Worm (Caenorhabditis elegans): ENCODE data around the gene fbxb-25.

Gene fbxb-25

DNA sequence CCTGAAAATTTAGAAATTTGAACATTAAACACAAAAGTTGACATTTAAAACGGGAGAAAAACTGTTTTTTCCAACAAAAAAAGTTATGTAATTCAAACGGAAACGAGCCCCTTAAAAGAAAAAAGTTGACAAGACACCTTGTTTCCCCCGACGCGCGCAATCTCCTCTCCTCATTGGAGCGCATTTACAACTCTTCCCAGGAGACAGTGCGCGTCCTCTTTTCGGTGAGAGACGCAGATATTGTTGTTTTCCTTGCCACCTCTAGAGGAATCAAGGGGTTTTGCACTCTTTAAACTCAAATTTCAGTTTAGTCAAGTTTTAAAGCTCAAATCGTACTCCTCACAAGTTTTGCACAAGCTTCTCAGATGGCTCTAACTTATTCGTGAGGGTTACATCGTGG, 12.0 kb downstream of the fbxb-25 start, which contains the start of gene F58E1.13:
Gene F58E1.13 (minus strand): TSS at position 12 of the 400 bp plus-strand sequence.
- TF ChIP-seq aptf-2 (GFP tag; conservative IDR thresholded peaks at IDR 0.05) (peak; percentile 90), efl-1 (GFP tag; optimal IDR thresholded peaks at IDR 0.05) (peak; percentile 5), ZK185.1 (tag; optimal IDR thresholded peaks at IDR 0.05; ENCODE audit: poor library complexity, severe bottlenecking) (no peak)

DNA sequence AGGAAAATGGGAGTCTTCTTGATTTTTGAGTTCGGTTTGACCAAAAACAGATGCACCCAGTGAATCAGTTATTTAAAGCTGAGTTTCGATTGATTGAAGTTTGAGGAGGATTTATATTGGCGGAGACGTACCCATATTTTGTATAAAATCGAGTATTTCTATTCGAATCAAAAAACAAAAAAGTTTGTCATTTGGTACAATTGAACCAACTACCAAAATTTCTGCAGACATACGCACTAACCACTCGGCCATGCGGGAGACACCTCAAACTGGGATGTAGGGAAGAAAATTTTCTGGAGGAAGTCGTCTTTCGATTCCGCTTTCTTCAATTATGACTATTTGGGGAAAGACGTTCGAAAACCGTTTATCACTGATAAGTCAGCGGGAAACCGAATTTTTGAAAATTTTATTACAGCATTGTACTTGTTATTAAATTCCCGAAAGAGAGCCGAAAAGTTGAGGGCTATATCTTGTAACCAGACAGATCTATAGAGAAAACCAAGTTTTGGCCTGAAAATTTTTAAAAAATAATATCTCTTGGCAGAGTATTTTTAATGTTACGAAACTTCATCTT, 16.8 kb downstream of the fbxb-25 start:
- peak; percentile 59 for TF ChIP-seq B0261.1 (tag; optimal IDR thresholded peaks at IDR 0.05)
- peak; percentile 76 for TF ChIP-seq tbp1 (GFP tag; optimal IDR thresholded peaks at IDR 0.05)
- TF ChIP-seq lin-26 (GFP tag; IDR thresholded peaks at IDR 0.05): peak; percentile 61; the same call in 1 of the 2 replicates
- peak; percentile 32 for TF ChIP-seq rpc-1 (optimal IDR thresholded peaks at IDR 0.05)
- peak; percentile 66 for TF ChIP-seq rpc-1 (tag; optimal IDR thresholded peaks at IDR 0.05)

ce11 chrII:1703363-1703762, 19.5 kb downstream of the fbxb-25 start, which contains the start of gene fbxb-47:
fbxb-47 (minus strand) TSS chrII:1703463.
- TF ChIP-seq repo-1 (tag; optimal IDR thresholded peaks at IDR 0.05): no peak
- TF ChIP-seq T07F8.4 (tag; optimal IDR thresholded peaks at IDR 0.05): no peak
- no peak for TF ChIP-seq ztf-18 (tag; optimal IDR thresholded peaks at IDR 0.05)
- no peak for TF ChIP-seq cebp-2 (GFP tag; IDR thresholded peaks at IDR 0.05)
- TF ChIP-seq T26A5.8 (tag; optimal IDR thresholded peaks at IDR 0.05): no peak
- no peak for TF ChIP-seq mel-28 (tag; optimal IDR thresholded peaks at IDR 0.05; ENCODE audit: borderline replicate concordance)
- TF ChIP-seq lsy-27 (tag; optimal IDR thresholded peaks at IDR 0.05; ENCODE audit: borderline replicate concordance, insufficient read depth): no peak
- no peak for TF ChIP-seq unc-62 (GFP tag; optimal IDR thresholded peaks at IDR 0.05)
- TF ChIP-seq somi-1 (GFP tag; optimal IDR thresholded peaks at IDR 0.05): no peak
- TF ChIP-seq hlh-12 (tag; optimal IDR thresholded peaks at IDR 0.05): no peak
- TF ChIP-seq lir-1 (GFP tag; conservative IDR thresholded peaks at IDR 0.05): no peak
- no peak for TF ChIP-seq xnd-1 (tag; optimal IDR thresholded peaks at IDR 0.05)
- TF ChIP-seq F23B12.7 (tag; optimal IDR thresholded peaks at IDR 0.05; ENCODE audit: insufficient read depth): no peak
- TF ChIP-seq ceh-27 (GFP tag; optimal IDR thresholded peaks at IDR 0.05): no peak
- no peak for TF ChIP-seq B0261.1 (tag; optimal IDR thresholded peaks at IDR 0.05)

DNA sequence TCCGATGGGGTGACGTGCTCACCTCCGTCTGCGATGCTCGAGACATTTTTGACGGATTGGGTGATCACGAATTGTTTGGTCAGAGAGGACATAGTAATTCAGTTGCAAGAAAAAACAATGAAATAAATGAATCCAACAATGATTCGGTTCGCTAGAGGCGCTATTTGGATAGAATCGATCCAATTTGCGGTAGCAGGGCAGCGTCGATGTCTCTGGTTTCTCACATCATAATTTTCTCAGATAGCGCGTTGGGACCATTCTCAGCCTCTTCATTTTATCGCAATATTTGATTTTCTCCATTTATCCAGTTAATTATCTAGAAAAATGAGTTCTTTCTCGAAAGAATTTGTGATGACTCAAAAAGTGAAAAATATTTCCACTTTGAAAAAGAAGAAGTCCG, 22.5 kb downstream of the fbxb-25 start, which contains the start of gene sdz-18:
Gene sdz-18 (minus strand): TSS at position 101 of the 400 bp plus-strand sequence.
- TF ChIP-seq gei-17 (GFP tag; optimal IDR thresholded peaks at IDR 0.05): no peak
- no peak for TF ChIP-seq chd-7 (tag; optimal IDR thresholded peaks at IDR 0.05)
- TF ChIP-seq nhr-90 (tag; optimal IDR thresholded peaks at IDR 0.05): no peak
- TF ChIP-seq die-1 (tag; optimal IDR thresholded peaks at IDR 0.05): no peak
- TF ChIP-seq pbrm-1 (GFP tag; IDR thresholded peaks at IDR 0.05): no peak
- TF ChIP-seq ztf-26 (tag; optimal IDR thresholded peaks at IDR 0.05): no peak
- TF ChIP-seq C06A6.2 (GFP tag; conservative IDR thresholded peaks at IDR 0.05): no peak
- TF ChIP-seq nhr-179 (tag; optimal IDR thresholded peaks at IDR 0.05): no peak
- no peak for TF ChIP-seq bed-1 (GFP tag; IDR thresholded peaks at IDR 0.05)
- TF ChIP-seq nhr-120 (GFP tag; IDR thresholded peaks at IDR 0.05): no peak
- no peak for TF ChIP-seq bed-2 (GFP tag; IDR thresholded peaks at IDR 0.05)
- no peak for TF ChIP-seq ztf-28 (GFP tag; IDR thresholded peaks at IDR 0.05)
- TF ChIP-seq fkh-3 (tag; optimal IDR thresholded peaks at IDR 0.05): no peak
- no peak for TF ChIP-seq him-1 (tag; optimal IDR thresholded peaks at IDR 0.05)
- TF ChIP-seq dpff-1 (tag; optimal IDR thresholded peaks at IDR 0.05): no peak
- no peak for TF ChIP-seq madf-8 (GFP tag; conservative IDR thresholded peaks at IDR 0.05)
- TF ChIP-seq nhr-27 (tag; optimal IDR thresholded peaks at IDR 0.05): no peak
- TF ChIP-seq dox-1 (GFP tag; IDR thresholded peaks at IDR 0.05): no peak
- no peak for TF ChIP-seq repo-1 (tag; optimal IDR thresholded peaks at IDR 0.05)
